Fruit fly (Drosophila melanogaster): ENCODE results near the gene CG17328.

DNA sequence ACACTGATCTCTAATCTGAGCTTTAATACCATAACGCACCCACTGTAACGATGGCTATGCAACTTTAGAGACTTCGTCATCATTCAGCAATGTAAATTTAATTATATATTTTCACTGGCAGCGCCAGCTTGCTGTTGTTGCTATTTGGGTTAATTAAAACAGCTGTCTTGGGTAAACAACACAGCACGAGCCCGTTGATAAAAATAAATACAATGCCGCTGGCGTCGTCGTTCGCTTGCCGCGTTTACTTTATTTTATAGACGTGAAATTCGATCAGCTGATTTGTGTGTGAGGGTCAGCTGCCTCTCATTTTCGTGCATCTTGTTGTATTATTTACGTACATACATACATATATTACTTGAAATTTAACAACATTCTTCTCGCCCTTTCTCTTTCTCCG, 27.0 kb upstream of the CG17328 start:
- TF ChIP-seq Crg-1 (GFP tag; optimal IDR thresholded peaks at IDR 0.05): no peak
- peak; percentile 33 for TF ChIP-seq Mnt (GFP tag; optimal IDR thresholded peaks at IDR 0.05)
- no peak for TF ChIP-seq Clk (GFP tag; optimal IDR thresholded peaks at IDR 0.05)
- TF ChIP-seq tj (GFP tag; optimal IDR thresholded peaks at IDR 0.05): no peak
- peak; percentile 82 for TF ChIP-seq cic (GFP tag; optimal IDR thresholded peaks at IDR 0.05)
- no peak for TF ChIP-seq CG33017 (tag; optimal IDR thresholded peaks at IDR 0.05)
- TF ChIP-seq ovo (GFP tag; optimal IDR thresholded peaks at IDR 0.05): peak; percentile 56
- peak; percentile 60 for TF ChIP-seq CG7101 (tag; optimal IDR thresholded peaks at IDR 0.05)
- TF ChIP-seq cnc (optimal IDR thresholded peaks at IDR 0.05): no peak
- TF ChIP-seq CG14711 (tag; optimal IDR thresholded peaks at IDR 0.05): peak; percentile 28
- no peak for TF ChIP-seq Hr96 (GFP tag; optimal IDR thresholded peaks at IDR 0.05)
- TF ChIP-seq CG7045 (GFP tag; optimal IDR thresholded peaks at IDR 0.05): no peak

All from whole organism, adult.